Worm (Caenorhabditis elegans): ENCODE results near the gene AH6.3.

DNA sequence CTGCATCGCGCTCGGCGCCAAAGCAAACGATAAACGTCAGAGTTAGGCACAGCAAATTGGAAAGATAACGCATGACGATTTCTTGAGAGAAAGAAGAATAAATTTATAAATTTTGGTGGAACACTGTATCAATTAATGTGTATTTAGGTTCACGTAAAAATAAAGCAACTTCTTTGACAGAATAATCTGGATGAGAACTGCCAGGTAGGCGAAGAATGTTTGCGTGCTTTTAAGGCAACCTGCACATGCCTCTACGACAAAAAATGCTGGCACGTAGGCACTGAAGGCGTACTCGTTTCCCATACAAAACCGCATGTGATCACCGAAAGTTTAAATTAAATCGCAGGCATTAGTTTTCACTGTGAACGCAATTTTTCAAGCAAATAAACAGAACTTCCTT is 34.3 kb downstream of the AH6.3 start, which contains the start of gene F35H8.1:
- TF ChIP-seq dao-5 (tag; optimal IDR thresholded peaks at IDR 0.05) (no peak), him-1 (tag; optimal IDR thresholded peaks at IDR 0.05) (no peak)

Data from whole organism, L4/young adult.